Worm (Caenorhabditis elegans): ENCODE data around the gene asm-1.
A peak's percentile ranks its signal among the peaks of the same experiment; 100 is the strongest.

Gene asm-1

DNA sequence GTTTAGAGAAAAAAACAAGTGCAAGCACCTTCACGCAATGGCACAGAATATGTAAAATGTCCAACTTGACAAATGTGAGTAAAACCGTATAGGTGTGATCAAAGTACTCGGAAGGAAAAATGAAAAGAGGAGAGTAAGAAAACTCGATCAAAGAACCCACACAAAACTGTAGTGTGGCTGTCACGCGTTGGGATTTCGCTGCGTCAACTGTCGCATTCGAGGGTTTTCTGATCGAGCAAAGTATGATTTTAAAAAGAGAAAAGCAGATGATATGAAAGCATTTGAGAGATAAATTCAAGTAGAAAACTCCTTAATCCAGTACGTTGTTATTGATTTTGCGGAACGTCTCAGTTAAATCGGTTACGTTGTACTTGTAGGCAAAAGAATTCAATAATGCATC is 18.0 kb upstream of the asm-1 start (continued):
- TF ChIP-seq aha-1 (tag) (no peak), mes-2 (tag; optimal IDR thresholded peaks at IDR 0.05; ENCODE audit: poor library complexity, severe bottlenecking) (peak; percentile 30), daf-12 (tag; optimal IDR thresholded peaks at IDR 0.05) (no peak), mdl-1 (tag; optimal IDR thresholded peaks at IDR 0.05) (peak in 1 of 2 experiments; percentile 63), nhr-6 (tag; optimal IDR thresholded peaks at IDR 0.05) (no peak), ceh-28 (tag; optimal IDR thresholded peaks at IDR 0.05) (no peak), lir-3 (tag; optimal IDR thresholded peaks at IDR 0.05) (no peak), spr-1 (tag; optimal IDR thresholded peaks at IDR 0.05) (no peak), F10B5.3 (tag; optimal IDR thresholded peaks at IDR 0.05) (no peak), lsy-2 (tag; optimal IDR thresholded peaks at IDR 0.05) (peak; percentile 53 to 54), egl-27 (tag; optimal IDR thresholded peaks at IDR 0.05) (no peak), lin-38 (GFP tag; IDR thresholded peaks at IDR 0.05) (no peak)

DNA sequence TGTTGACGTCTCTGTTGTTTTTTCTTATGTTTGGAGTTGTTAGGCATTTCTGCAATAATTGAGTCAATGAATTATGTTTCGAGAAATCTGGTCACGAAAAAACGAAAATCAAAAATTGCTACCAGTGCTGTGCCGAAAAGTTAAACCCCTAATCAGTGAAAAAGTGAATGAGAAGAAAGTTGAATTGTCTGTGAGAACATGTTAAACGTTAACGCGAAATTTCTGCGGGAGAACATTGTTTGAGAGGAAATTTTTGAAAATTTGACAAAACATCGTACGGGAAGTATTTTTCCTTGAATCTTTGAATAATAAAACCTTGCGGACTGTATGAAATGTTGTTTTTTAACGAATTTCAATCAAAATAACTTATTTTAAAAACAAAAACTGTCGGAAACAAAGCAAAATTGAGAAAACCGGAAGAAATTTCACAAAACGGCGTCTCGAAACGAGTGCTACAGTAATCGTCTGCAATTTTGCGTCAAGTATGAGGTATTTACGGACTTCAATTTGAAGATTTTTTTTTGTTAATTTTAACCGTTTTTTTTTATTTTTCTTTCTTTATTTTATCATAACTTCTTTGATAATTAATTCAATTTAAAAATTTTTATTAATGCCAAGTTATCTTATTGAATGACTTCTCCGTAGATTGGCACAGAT is 16.2 kb upstream of the asm-1 start, which contains the start of gene adal-1:
adal-1 (minus strand) TSS at position 51 of the 657 bp plus-strand sequence.
- TF ChIP-seq lsy-2 (tag; optimal IDR thresholded peaks at IDR 0.05) (peak in 1 of 2 experiments; percentile 55), ceh-20 (GFP tag; IDR thresholded peaks at IDR 0.05) (no peak), ces-1 (GFP tag; optimal IDR thresholded peaks at IDR 0.05) (no peak), T20F7.1 (GFP tag; optimal IDR thresholded peaks at IDR 0.05) (no peak), daf-8 (GFP tag; IDR thresholded peaks at IDR 0.05) (no peak)

DNA sequence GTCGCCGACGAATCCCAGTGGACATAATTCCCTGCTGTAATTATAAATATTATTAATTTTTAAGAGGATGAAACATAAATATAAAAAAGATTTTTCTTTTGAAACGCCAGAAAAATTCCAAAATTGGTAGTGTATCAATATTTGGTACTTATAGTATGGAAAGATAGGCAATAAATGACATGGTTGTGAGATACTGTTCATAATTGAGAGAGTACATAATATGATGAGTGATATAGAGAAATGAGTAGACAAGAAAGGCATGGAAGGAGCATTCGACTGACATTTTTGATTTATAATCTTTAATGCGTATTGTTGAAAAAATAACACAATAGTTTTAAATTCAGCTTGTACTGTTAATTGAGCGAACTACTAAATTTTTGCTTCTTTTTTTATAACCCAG is 12.4 kb upstream of the asm-1 start, which contains the start of gene C44B7.11:
C44B7.11 (minus strand) TSS at position 34 of the 400 bp plus-strand sequence.
- TF ChIP-seq daf-12 (tag; optimal IDR thresholded peaks at IDR 0.05) (no peak), lin-1 (GFP tag; IDR thresholded peaks at IDR 0.05) (no peak), nhr-28 (tag; optimal IDR thresholded peaks at IDR 0.05) (peak; percentile 46), fos-1 (tag; optimal IDR thresholded peaks at IDR 0.05) (no peak), snpc-4 (tag; optimal IDR thresholded peaks at IDR 0.05) (no peak), pqm-1 (tag; optimal IDR thresholded peaks at IDR 0.05) (peak; percentile 64), sdz-12 (GFP tag; optimal IDR thresholded peaks at IDR 0.05) (no peak), mxl-2 (GFP tag; conservative IDR thresholded peaks at IDR 0.05) (no peak), aly-2 (tag; optimal IDR thresholded peaks at IDR 0.05) (no peak), hlh-30 (tag; optimal IDR thresholded peaks at IDR 0.05; ENCODE audit: insufficient read depth) (no peak), dmd-6 (GFP tag; IDR thresholded peaks at IDR 0.05) (no peak; the same call in 1 of the 2 replicates), ztf-7 (tag; optimal IDR thresholded peaks at IDR 0.05) (peak; percentile 19), dve-1 (tag; optimal IDR thresholded peaks at IDR 0.05; ENCODE audit: insufficient read depth) (peak; percentile 10), zip-2 (tag; optimal IDR thresholded peaks at IDR 0.05) (no peak), php-3 (GFP tag; IDR thresholded peaks at IDR 0.05) (no peak), daf-16 (GFP tag; optimal IDR thresholded peaks at IDR 0.05) (no peak), daf-16 (tag; optimal IDR thresholded peaks at IDR 0.05) (peak; percentile 32)

DNA sequence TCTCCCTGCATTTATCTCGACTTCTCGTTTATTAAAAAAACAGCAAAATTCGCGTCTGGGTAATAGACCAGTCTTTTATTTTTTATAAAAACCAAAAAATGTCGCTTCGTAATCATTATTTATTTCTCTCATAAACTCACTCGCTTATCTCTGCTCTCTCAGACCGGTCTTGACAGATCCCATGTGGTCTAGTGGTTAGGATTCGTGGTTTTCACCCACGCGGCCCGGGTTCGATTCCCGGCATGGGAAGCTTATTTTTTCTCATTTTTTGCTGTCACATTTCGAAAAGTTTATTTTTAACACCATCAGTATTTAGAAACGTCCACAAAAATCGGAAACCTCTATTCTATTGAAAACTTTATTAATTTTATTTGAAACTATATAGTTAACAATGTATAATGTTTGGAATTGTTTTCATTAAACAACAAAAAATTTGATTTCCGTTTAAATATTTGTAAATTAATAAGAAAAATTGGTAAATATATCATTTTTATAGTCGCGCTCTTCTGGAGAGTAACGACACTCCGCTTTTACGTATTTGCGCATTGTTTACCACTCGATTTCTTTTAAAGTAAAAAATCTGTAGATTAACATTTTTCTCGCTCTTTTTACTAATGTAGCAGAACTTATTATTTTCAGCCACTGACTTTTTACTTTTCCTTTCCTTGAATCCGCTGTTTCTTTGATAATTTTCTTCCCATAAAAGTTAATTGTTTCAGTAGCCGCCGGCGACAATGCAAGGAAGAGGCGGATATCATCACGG is 11.7 kb upstream of the asm-1 start, which contains the start of gene hrpl-1:
hrpl-1 (plus strand) TSS at position 713 of the 763 bp plus-strand sequence.
- no peak for TF ChIP-seq ceh-62 (tag; optimal IDR thresholded peaks at IDR 0.05)
- no peak for TF ChIP-seq nhr-11 (tag; optimal IDR thresholded peaks at IDR 0.05)
- TF ChIP-seq mxl-3 (GFP tag; optimal IDR thresholded peaks at IDR 0.05): no peak
- TF ChIP-seq dmd-8 (GFP tag; IDR thresholded peaks at IDR 0.05): 0 out of 2 replicates have a peak, but pooled peaks have one; percentile 42
- no peak for TF ChIP-seq snpc-4 (tag; optimal IDR thresholded peaks at IDR 0.05)
- TF ChIP-seq ZK337.2 (GFP tag; IDR thresholded peaks at IDR 0.05): no peak
- TF ChIP-seq F26F4.8 (GFP tag; conservative IDR thresholded peaks at IDR 0.05): no peak
- no peak for TF ChIP-seq lin-39 (tag; optimal IDR thresholded peaks at IDR 0.05)
- no peak for TF ChIP-seq rbr-2 (tag; optimal IDR thresholded peaks at IDR 0.05)
- TF ChIP-seq ceh-20 (GFP tag; IDR thresholded peaks at IDR 0.05): peak; percentile 11; the same call in 1 of the 2 replicates
- peak; percentile 54 for TF ChIP-seq hlh-30 (tag; optimal IDR thresholded peaks at IDR 0.05; ENCODE audit: insufficient read depth)
- no peak for TF ChIP-seq lsy-2 (tag; optimal IDR thresholded peaks at IDR 0.05)
- TF ChIP-seq madf-9 (GFP tag; conservative IDR thresholded peaks at IDR 0.05): no peak
- TF ChIP-seq ceh-28 (tag; optimal IDR thresholded peaks at IDR 0.05): no peak
- TF ChIP-seq nhr-6 (tag; optimal IDR thresholded peaks at IDR 0.05): no peak
- TF ChIP-seq lir-3 (tag; optimal IDR thresholded peaks at IDR 0.05): no peak
- TF ChIP-seq saeg-2 (GFP tag; IDR thresholded peaks at IDR 0.05): no peak
- no peak for TF ChIP-seq Y5F2A.4 (GFP tag; optimal IDR thresholded peaks at IDR 0.05)
- TF ChIP-seq ceh-44 (GFP tag; IDR thresholded peaks at IDR 0.05): no peak
